Worm (Caenorhabditis elegans): Measurements from ENCODE around the gene W07E11.1.

DNA sequence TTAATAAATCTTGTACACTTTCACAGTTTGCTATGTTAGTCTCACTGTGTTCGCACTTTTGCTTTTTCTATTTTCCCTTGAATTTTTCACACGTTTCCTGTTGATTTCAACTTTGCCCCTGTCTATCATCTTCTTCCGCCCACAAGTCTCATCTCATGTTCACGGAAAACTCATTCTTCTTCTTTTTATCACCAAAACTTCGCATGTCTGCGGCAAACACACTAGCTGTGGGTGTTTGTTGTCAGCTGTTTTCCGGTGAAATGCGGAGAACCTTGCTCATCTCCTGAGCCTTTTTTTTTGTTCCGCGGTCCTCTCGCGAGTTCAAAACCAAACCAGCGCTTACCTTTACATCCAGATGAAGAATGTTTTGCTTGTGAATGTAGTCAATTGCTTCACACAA, 16.0 kb upstream of the W07E11.1 start:
- TF ChIP-seq nhr-237 (tag; optimal IDR thresholded peaks at IDR 0.05), result no peak
- no peak for TF ChIP-seq ces-1 (GFP tag; optimal IDR thresholded peaks at IDR 0.05)
- TF ChIP-seq nhr-28 (tag; optimal IDR thresholded peaks at IDR 0.05), result no peak
- TF ChIP-seq snpc-4 (tag; optimal IDR thresholded peaks at IDR 0.05), result no peak
- TF ChIP-seq pha-4 (tag; optimal IDR thresholded peaks at IDR 0.05), result no peak
- no peak for TF ChIP-seq nhr-12 (tag; optimal IDR thresholded peaks at IDR 0.05)
- no peak for TF ChIP-seq mep-1 (tag; optimal IDR thresholded peaks at IDR 0.05)
- no peak for TF ChIP-seq ceh-39 (tag; optimal IDR thresholded peaks at IDR 0.05)
